Worm (Caenorhabditis elegans): ENCODE results near the gene srlf-26.

DNA sequence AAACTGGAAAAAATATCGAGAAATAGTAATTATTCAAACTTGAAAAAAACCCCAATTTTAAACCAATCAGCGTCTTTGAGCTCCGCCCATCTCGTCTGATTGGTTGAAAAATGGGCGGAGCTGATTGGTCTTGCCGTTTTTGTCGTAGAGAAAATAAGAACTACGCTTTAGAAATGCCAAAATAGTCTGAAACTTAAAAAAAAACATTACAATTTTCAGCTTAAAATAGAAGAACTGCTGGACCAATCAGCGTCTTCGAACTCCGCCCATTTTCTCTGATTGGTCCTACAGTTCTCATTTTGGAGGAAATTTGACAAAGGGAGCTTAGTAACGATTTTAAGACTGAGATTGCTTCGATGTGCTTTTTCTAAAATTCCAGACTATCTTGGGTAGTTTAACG, 746 bp downstream of the srlf-26 start:
- TF ChIP-seq F49E8.2 (tag; optimal IDR thresholded peaks at IDR 0.05; ENCODE audit: borderline replicate concordance) = no peak
- TF ChIP-seq nhr-76 (tag; optimal IDR thresholded peaks at IDR 0.05) = no peak
- TF ChIP-seq ceh-62 (tag; optimal IDR thresholded peaks at IDR 0.05) = no peak
- TF ChIP-seq nhr-28 (tag; optimal IDR thresholded peaks at IDR 0.05) = no peak
- TF ChIP-seq arid-1 (GFP tag; conservative IDR thresholded peaks at IDR 0.05) = no peak
- no peak for TF ChIP-seq aly-2 (tag; optimal IDR thresholded peaks at IDR 0.05)
- no peak for TF ChIP-seq mdl-1 (tag; optimal IDR thresholded peaks at IDR 0.05)
- TF ChIP-seq nhr-111 (GFP tag; optimal IDR thresholded peaks at IDR 0.05) = no peak
- no peak for TF ChIP-seq ztf-11 (tag; optimal IDR thresholded peaks at IDR 0.05)
- no peak for TF ChIP-seq nhr-77 (tag; optimal IDR thresholded peaks at IDR 0.05)
- TF ChIP-seq ceh-82 (tag; optimal IDR thresholded peaks at IDR 0.05) = no peak
- TF ChIP-seq dve-1 (tag; optimal IDR thresholded peaks at IDR 0.05; ENCODE audit: insufficient read depth) = no peak
- no peak for TF ChIP-seq ama-1 (optimal IDR thresholded peaks at IDR 0.05)
- no peak for TF ChIP-seq ces-1 (GFP tag; optimal IDR thresholded peaks at IDR 0.05)

Measured in whole organism, L4 larva.